Worm (Caenorhabditis elegans) whole organism, mixed stage, embryonic: ENCODE data around the gene F14E5.2.

ENCODE experiments used
- ceh-83 ChIP-seq: fragments of 200-800 bp; sonication (Bioruptor generic); optimal IDR thresholded peaks from 2 replicates; lab custom pipeline; 2018; ENCODE audit warnings: mild to moderate bottlenecking, missing genetic modification characterization, missing compliant biosample characterization
- mab-5 ChIP-seq: fragments of 150-350 bp; optimal IDR thresholded peaks from 2 replicates; lab custom pipeline; 2014; ENCODE audit warnings: missing biosample characterization, missing genetic modification characterization
- nhr-237 ChIP-seq: fragments of 150-350 bp; optimal IDR thresholded peaks from 2 replicates; lab custom pipeline; 2014; ENCODE audit warnings: missing biosample characterization, missing genetic modification characterization
- nhr-76 ChIP-seq: sonication (generic microtip); optimal IDR thresholded peaks from 2 replicates; lab custom pipeline; 2017; ENCODE audit warnings: missing biosample characterization, missing genetic modification characterization
- unc-120 ChIP-seq: sonication (generic microtip); optimal IDR thresholded peaks from 2 replicates; lab custom pipeline; 2017; ENCODE audit warnings: missing genetic modification characterization, missing compliant biosample characterization; ENCODE audit not compliant: poor library complexity, severe bottlenecking

- TF ChIP-seq nhr-76 (no peak), ceh-83 (no peak), unc-120 (tag; lab: Kevin White, UChicago) (no peak), mab-5 (tag; lab: Kevin White, UChicago) (no peak), nhr-237 (tag; lab: Kevin White, UChicago) (no peak)
Measured at ce11 chrII:8456681-8457389, 28.2 kb upstream of the F14E5.2 start.
